Worm (Caenorhabditis elegans) whole organism, young adult: ENCODE data around the gene Y4C6B.2.

Experiments
- F52B5.7 ChIP-seq: sonication (generic microtip); optimal IDR thresholded peaks from 2 replicates; lab custom pipeline; 2016; ENCODE audit warnings: mild to moderate bottlenecking, missing genetic modification characterization, missing compliant biosample characterization
- F57C9.4 ChIP-seq: sonication (generic microtip); optimal IDR thresholded peaks from 2 replicates; lab custom pipeline; 2017; ENCODE audit warnings: mild to moderate bottlenecking, missing genetic modification characterization, missing compliant biosample characterization
- ama-1 ChIP-seq, 3 experiments: fragments of 150-350 bp in 1 of 3; sonication (generic microtip) in 2 of 3; optimal IDR thresholded peaks; 2 replicates each; lab custom pipeline; 2014 to 2018; ENCODE audit warnings: missing biosample characterization in 2 of 3, missing genetic modification characterization in 2 of 3, missing genetic modification reagents in 2 of 3
- egl-44 ChIP-seq: fragments of 200-800 bp; sonication (Bioruptor generic); IDR thresholded peaks from 2 replicates; pipeline ENCODE4 v1.3.6; 2022; ENCODE audit warnings: missing genetic modification reagents, missing genetic modification characterization, missing compliant biosample characterization
- egrh-3 ChIP-seq: fragments of 200-800 bp; sonication (Bioruptor generic); IDR thresholded peaks from 2 replicates; pipeline ENCODE4 v1.3.6; 2022; ENCODE audit warnings: missing genetic modification reagents, missing genetic modification characterization, missing compliant biosample characterization
- hmg-1.2 ChIP-seq: fragments of 200-800 bp; sonication (Bioruptor generic); IDR thresholded peaks from 2 replicates; pipeline ENCODE4 v1.3.6; 2022; ENCODE audit warnings: missing genetic modification reagents, missing genetic modification characterization, missing compliant biosample characterization
- nfya-1 ChIP-seq: sonication (generic microtip); optimal IDR thresholded peaks from 2 replicates; lab custom pipeline; 2017; ENCODE audit warnings: antibody characterized with exemption, missing compliant biosample characterization, missing genetic modification characterization, borderline replicate concordance; ENCODE audit not compliant: insufficient read depth
- pha-4 ChIP-seq: fragments of 150-350 bp; sonication (generic microtip); optimal IDR thresholded peaks from 2 replicates; lab custom pipeline; 2014; ENCODE audit warnings: missing biosample characterization, missing genetic modification reagents, missing genetic modification characterization
- tbp1 ChIP-seq: fragments of 200-800 bp; sonication (Bioruptor generic); optimal IDR thresholded peaks from 2 replicates; lab custom pipeline; 2018; ENCODE audit warnings: mild to moderate bottlenecking, missing genetic modification characterization, missing compliant biosample characterization
- unc-130 ChIP-seq: sonication (generic microtip); optimal IDR thresholded peaks from 2 replicates; lab custom pipeline; 2016; ENCODE audit warnings: missing genetic modification reagents, missing genetic modification characterization, missing compliant biosample characterization
- unc-62 ChIP-seq: fragments of 150-350 bp; optimal IDR thresholded peaks from 2 replicates; lab custom pipeline; 2014; ENCODE audit warnings: missing biosample characterization, missing genetic modification reagents, missing genetic modification characterization
- ztf-26 ChIP-seq: sonication (generic microtip); optimal IDR thresholded peaks from 2 replicates; lab custom pipeline; 2017; ENCODE audit warnings: missing genetic modification characterization, missing compliant biosample characterization

DNA sequence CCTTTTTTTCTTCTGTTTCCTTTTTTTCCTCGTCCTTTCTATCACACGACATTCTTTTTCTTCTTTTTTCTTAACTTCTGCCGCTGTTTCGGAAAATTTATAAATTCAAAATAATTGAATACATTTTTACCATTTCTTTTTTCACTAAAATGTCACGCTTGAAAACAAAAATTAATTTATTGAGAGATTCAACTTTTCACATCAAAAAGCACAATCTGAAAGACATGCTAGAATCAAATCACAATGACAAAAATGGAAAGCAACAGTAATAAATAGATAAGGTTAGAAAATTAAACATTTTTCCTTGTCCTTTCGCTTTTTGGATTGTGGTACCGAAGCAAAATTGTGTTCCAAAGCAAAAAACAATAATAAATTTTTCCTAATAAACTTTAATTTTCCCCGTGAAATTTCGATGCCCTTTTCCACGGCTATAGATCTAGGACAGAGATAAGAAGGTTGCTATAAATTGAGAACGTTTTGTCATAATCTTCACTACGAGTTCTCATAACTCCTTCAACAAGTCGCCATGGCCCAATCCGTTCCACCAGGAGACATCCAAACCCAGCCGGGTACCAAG, 41.9 kb upstream of the Y4C6B.2 start, which contains the start of the genes ZK354.6 and msp-113:
- no peak for TF ChIP-seq unc-130 (GFP tag; lab: Kevin White, UChicago)
- no peak for TF ChIP-seq F57C9.4 (tag; lab: Kevin White, UChicago)
- TF ChIP-seq unc-62 (GFP tag; lab: Kevin White, UChicago): no peak
- TF ChIP-seq egl-44 (GFP tag; lab: Robert Waterston, UW): no peak
- no peak for TF ChIP-seq nfya-1 (tag; lab: Kevin White, UChicago)
- no peak for TF ChIP-seq ztf-26 (tag; lab: Kevin White, UChicago)
- TF ChIP-seq F52B5.7 (tag; lab: Kevin White, UChicago): no peak
- TF ChIP-seq hmg-1.2 (GFP tag; lab: Robert Waterston, UW): no peak
- TF ChIP-seq pha-4 (tag; lab: Kevin White, UChicago): no peak
- TF ChIP-seq tbp1 (GFP tag; lab: Kevin White, UChicago): no peak
- no peak for TF ChIP-seq egrh-3
- TF ChIP-seq ama-1 (optimal IDR thresholded peaks at IDR 0.05; lab: Kevin White, UChicago): no peak
- no peak for TF ChIP-seq ama-1 (GFP tag; optimal IDR thresholded peaks at IDR 0.05; lab: Kevin White, UChicago)
